Fruit fly (Drosophila melanogaster): Measurements from ENCODE around the gene CG8679.
A peak's percentile ranks its signal among the peaks of the same experiment; 100 is the strongest.

CG8679 gene

DNA sequence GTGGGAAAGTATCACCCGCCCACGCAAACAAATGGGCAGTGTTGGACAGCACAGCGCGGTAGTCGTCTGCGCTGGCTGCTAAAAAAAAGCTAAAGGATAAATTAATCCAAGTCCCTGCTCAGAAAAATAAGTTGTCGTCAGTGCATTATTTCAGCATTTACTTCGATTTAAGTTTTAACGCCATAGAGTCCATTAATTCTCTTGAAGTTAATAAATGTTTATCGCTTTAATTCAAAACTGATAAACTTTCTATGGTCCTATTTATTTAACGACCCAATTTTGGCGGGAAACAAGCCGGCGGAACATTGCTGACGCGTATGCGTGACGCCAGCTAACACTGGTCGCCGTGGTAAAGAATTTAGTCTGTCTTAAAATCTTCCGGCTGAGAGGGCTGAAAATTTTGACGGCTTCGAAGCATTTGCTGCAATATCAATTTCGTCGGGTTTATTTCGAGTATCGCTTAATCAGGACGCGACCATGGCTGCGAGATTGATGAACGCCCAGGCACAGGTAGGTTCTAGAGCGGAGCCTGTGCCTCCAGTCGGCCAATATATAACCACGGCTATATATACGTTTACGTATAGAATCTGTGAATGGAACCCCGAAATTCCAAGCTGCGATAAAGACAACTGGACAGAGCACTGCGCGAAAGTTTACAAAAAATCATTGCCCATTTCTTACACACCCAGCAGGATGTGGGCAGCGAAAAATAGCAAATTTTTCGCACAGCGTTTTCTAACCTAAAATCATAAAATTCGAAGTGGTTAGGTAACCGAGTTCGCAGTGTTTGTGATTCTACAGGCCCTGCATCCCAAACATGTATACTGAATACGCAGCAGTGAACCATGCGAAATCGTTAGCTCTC is 49.8 kb downstream of the CG8679 start, which contains the start of the genes mAcon1, CG43345 and CG43346 (continued):
- TF ChIP-seq sc (optimal IDR thresholded peaks at IDR 0.05) (no peak), sc (GFP tag; optimal IDR thresholded peaks at IDR 0.05) (peak; percentile 68), br (optimal IDR thresholded peaks at IDR 0.05) (no peak), psq (GFP tag; optimal IDR thresholded peaks at IDR 0.05) (peak; percentile 6), CG30431 (GFP tag; optimal IDR thresholded peaks at IDR 0.05) (peak; percentile 68), CG4820 (GFP tag; optimal IDR thresholded peaks at IDR 0.05) (peak; percentile 77), bigmax (GFP tag; optimal IDR thresholded peaks at IDR 0.05) (peak; percentile 86), gsb (GFP tag; IDR thresholded peaks at IDR 0.05) (no peak), CG9932 (GFP tag; IDR thresholded peaks at IDR 0.05) (peak; percentile 84), sens (GFP tag) (peak; percentile 98), D19B (GFP tag; optimal IDR thresholded peaks at IDR 0.05) (peak; percentile 66), slp2 (GFP tag; optimal IDR thresholded peaks at IDR 0.05) (peak; percentile 76), tna (GFP tag; IDR thresholded peaks at IDR 0.05; ENCODE audit: partially characterized antibody) (no peak), da (GFP tag; optimal IDR thresholded peaks at IDR 0.05) (peak; percentile 37), tll (GFP tag; optimal IDR thresholded peaks at IDR 0.05) (peak; percentile 15 to 83), bbx (GFP tag; IDR thresholded peaks at IDR 0.05; ENCODE audit: partially characterized antibody) (no peak), zen2 (GFP tag; IDR thresholded peaks at IDR 0.05; ENCODE audit: partially characterized antibody) (no peak), CG3726 (GFP tag; IDR thresholded peaks at IDR 0.05) (no peak), CG16779 (GFP tag; IDR thresholded peaks at IDR 0.05) (no peak), CG4730 (GFP tag; IDR thresholded peaks at IDR 0.05) (peak; percentile 35; the same call in 1 of the 2 replicates), Hsf (GFP tag; optimal IDR thresholded peaks at IDR 0.05) (peak; percentile 88), MTF-1 (GFP tag; optimal IDR thresholded peaks at IDR 0.05; ENCODE audit: borderline replicate concordance) (no peak), mirr (GFP tag; optimal IDR thresholded peaks at IDR 0.05) (peak; percentile 46), Lhr (GFP tag; optimal IDR thresholded peaks at IDR 0.05) (peak; percentile 56), CG1529 (GFP tag; optimal IDR thresholded peaks at IDR 0.05) (peak; percentile 57), schlank (tag; optimal IDR thresholded peaks at IDR 0.05) (peak; percentile 76), CG15601 (tag; optimal IDR thresholded peaks at IDR 0.05) (no peak), CG9797 (GFP tag; optimal IDR thresholded peaks at IDR 0.05) (peak; percentile 61), CG6813 (GFP tag; optimal IDR thresholded peaks at IDR 0.05) (no peak), CG8478 (optimal IDR thresholded peaks at IDR 0.05) (no peak), Awh (GFP tag; IDR thresholded peaks at IDR 0.05) (no peak), Dll (GFP tag; IDR thresholded peaks at IDR 0.05; ENCODE audit: partially characterized antibody) (no peak), btn (GFP tag; optimal IDR thresholded peaks at IDR 0.05) (peak; percentile 51), E2f2 (GFP tag; IDR thresholded peaks at IDR 0.05) (peak; percentile 82), ftz-f1 (GFP tag; optimal IDR thresholded peaks at IDR 0.05) (peak; percentile 53), CG30020 (tag; optimal IDR thresholded peaks at IDR 0.05) (peak; percentile 69), Dip3 (GFP tag; optimal IDR thresholded peaks at IDR 0.05) (peak; percentile 93), CG10462 (GFP tag; optimal IDR thresholded peaks at IDR 0.05) (peak; percentile 40), HLH4C (GFP tag; IDR thresholded peaks at IDR 0.05; ENCODE audit: partially characterized antibody) (no peak), BEAF-32 (GFP tag; optimal IDR thresholded peaks at IDR 0.05) (peak; percentile 48), CG9817 (tag; optimal IDR thresholded peaks at IDR 0.05) (peak; percentile 79), CG3281 (GFP tag; optimal IDR thresholded peaks at IDR 0.05) (peak; percentile 86), gro (GFP tag; optimal IDR thresholded peaks at IDR 0.05) (peak; percentile 83), CG10209 (GFP tag; optimal IDR thresholded peaks at IDR 0.05) (peak; percentile 80), CG1233 (GFP tag; optimal IDR thresholded peaks at IDR 0.05) (peak; percentile 70), amos (GFP tag; IDR thresholded peaks at IDR 0.05; ENCODE audit: partially characterized antibody) (no peak), CG31388 (GFP tag; optimal IDR thresholded peaks at IDR 0.05) (no peak), CG9609 (GFP tag; optimal IDR thresholded peaks at IDR 0.05) (peak; percentile 87), NC2α (GFP tag; optimal IDR thresholded peaks at IDR 0.05) (peak; percentile 82)

Measured in whole organism, embryonic.